Worm (Caenorhabditis elegans): ENCODE data around the gene R08C7.12.
A peak's percentile ranks its signal among the peaks of the same experiment; 100 is the strongest.

R08C7.12 gene

DNA sequence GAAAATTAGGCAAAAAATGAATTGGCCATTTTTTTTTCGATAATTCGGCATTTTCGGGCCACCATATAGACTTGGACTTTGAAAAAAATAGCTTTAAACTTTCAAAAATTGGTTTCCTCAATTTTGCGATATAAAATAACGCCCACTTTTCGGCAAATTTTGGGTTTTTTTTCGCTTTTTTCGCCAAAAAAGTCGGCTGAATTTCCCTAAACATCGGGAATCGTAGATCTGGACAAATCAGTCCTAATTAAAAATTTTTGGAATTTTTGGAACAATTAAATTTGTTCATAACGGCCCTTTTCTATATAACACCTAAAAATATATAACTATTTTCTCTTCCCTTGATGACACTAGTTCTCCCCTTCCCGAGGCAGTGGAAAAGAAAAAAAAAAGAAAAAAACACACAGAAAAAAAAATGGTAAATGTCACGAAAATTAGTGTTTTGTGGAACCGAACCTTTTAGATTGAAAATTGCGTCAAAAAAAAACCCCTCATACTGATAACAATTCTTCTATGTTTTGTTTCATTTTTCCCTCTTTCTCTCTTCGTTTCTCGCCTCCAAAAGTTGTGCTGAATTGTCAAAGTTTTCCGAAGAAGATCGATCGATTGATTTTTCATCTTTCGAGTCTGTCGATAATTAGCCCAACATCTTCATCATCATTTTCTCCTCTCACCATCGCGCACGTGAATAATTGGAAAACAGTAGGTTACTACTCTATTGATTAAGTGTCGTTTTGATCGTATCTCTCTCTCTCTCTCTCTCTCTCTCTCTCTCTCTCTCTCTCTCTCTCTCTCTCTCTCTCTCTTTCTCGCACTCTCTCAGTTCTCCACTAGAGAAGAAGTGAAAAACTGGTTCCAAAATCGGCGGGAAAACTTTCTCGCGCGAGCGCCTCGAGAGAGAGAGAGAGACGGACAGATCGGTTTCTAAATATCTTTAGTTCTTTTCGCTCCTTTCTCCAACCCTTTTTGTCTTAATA lies 48.9 kb upstream of the R08C7.12 start, which contains the start of gene Y24D9A.6 (continued):
- TF ChIP-seq nhr-25 (tag; optimal IDR thresholded peaks at IDR 0.05; ENCODE audit: borderline replicate concordance, insufficient read depth) (peak; percentile 91), dmd-8 (GFP tag; IDR thresholded peaks at IDR 0.05) (0 out of 2 replicates have a peak, but pooled peaks have one; percentile 24), hlh-30 (tag; optimal IDR thresholded peaks at IDR 0.05; ENCODE audit: insufficient read depth) (peak; percentile 77)

DNA sequence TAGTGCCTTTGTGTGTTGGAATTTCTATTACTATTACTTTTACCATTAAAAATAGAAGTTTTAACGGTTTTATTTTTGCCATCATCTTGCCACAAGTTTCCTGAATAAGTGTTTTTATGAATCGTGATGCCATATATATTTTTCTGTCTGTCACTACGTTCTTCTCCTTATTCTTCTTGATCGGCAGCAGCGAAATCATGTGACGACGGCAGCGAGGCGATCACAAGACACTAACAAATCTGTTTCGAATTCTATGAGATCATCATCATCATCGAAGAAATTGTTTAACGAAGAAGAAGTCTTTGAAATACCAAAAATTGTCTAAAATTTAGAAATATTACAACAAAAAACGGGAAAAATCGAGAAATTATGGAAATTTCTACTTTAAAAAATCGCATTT lies 47.1 kb upstream of the R08C7.12 start:
- TF ChIP-seq T20F7.1 (GFP tag; optimal IDR thresholded peaks at IDR 0.05) (peak; percentile 18), lsy-2 (tag; optimal IDR thresholded peaks at IDR 0.05) (peak in 1 of 2 experiments; percentile 52), mdt-29 (GFP tag; IDR thresholded peaks at IDR 0.05) (no peak), egl-27 (tag; optimal IDR thresholded peaks at IDR 0.05) (no peak), lin-29 (GFP tag; IDR thresholded peaks at IDR 0.05) (no peak), cey-2 (tag; optimal IDR thresholded peaks at IDR 0.05; ENCODE audit: borderline replicate concordance, insufficient read depth) (no peak), mes-2 (tag; optimal IDR thresholded peaks at IDR 0.05; ENCODE audit: poor library complexity, severe bottlenecking) (no peak), tag-97 (GFP tag; IDR thresholded peaks at IDR 0.05) (no peak), nhr-25 (tag; optimal IDR thresholded peaks at IDR 0.05; ENCODE audit: borderline replicate concordance, insufficient read depth) (peak; percentile 4), skn-1 (tag; optimal IDR thresholded peaks at IDR 0.05) (no peak), nhr-42 (GFP tag; IDR thresholded peaks at IDR 0.05) (no peak), daf-19 (GFP tag; conservative IDR thresholded peaks at IDR 0.05) (no peak), Y48G9A.11 (GFP tag; IDR thresholded peaks at IDR 0.05) (no peak), saeg-2 (GFP tag; IDR thresholded peaks at IDR 0.05) (no peak), lir-3 (tag; optimal IDR thresholded peaks at IDR 0.05) (no peak), tra-1 (GFP tag; IDR thresholded peaks at IDR 0.05) (no peak), Y105C5A.15 (GFP tag; IDR thresholded peaks at IDR 0.05) (no peak), ztf-11 (tag; optimal IDR thresholded peaks at IDR 0.05) (no peak), daf-16 (GFP tag; optimal IDR thresholded peaks at IDR 0.05) (no peak), daf-16 (tag; optimal IDR thresholded peaks at IDR 0.05) (no peak), dmd-6 (GFP tag; IDR thresholded peaks at IDR 0.05) (no peak), dve-1 (tag; optimal IDR thresholded peaks at IDR 0.05; ENCODE audit: insufficient read depth) (peak; percentile 66), pha-4 (GFP tag; IDR thresholded peaks at IDR 0.05) (no peak), pha-4 (tag; optimal IDR thresholded peaks at IDR 0.05) (no peak), hif-1 (tag; optimal IDR thresholded peaks at IDR 0.05) (peak in 1 of 2 experiments; percentile 3), unc-39 (tag; optimal IDR thresholded peaks at IDR 0.05) (no peak), zfp-2 (tag; optimal IDR thresholded peaks at IDR 0.05) (no peak), nhr-76 (tag; optimal IDR thresholded peaks at IDR 0.05) (no peak), ceh-28 (tag; optimal IDR thresholded peaks at IDR 0.05) (no peak), attf-4 (tag; optimal IDR thresholded peaks at IDR 0.05) (no peak), zfp-3 (GFP tag; conservative IDR thresholded peaks at IDR 0.05) (no peak), mep-1 (tag; optimal IDR thresholded peaks at IDR 0.05) (peak; percentile 66), zag-1 (tag; optimal IDR thresholded peaks at IDR 0.05) (no peak), nhr-28 (tag; optimal IDR thresholded peaks at IDR 0.05) (peak; percentile 60), mdl-1 (tag; optimal IDR thresholded peaks at IDR 0.05) (peak in 1 of 2 experiments; percentile 28), nhr-102 (tag; optimal IDR thresholded peaks at IDR 0.05) (no peak), nhr-6 (tag; optimal IDR thresholded peaks at IDR 0.05) (no peak), daf-8 (GFP tag; IDR thresholded peaks at IDR 0.05) (no peak), daf-12 (tag; optimal IDR thresholded peaks at IDR 0.05) (no peak), lin-39 (tag; optimal IDR thresholded peaks at IDR 0.05) (no peak), spr-1 (tag; optimal IDR thresholded peaks at IDR 0.05) (no peak), hlh-30 (tag; optimal IDR thresholded peaks at IDR 0.05; ENCODE audit: insufficient read depth) (peak; percentile 91), rbr-2 (tag; optimal IDR thresholded peaks at IDR 0.05) (no peak), lin-1 (GFP tag; IDR thresholded peaks at IDR 0.05) (no peak), dpl-1 (GFP tag; optimal IDR thresholded peaks at IDR 0.05) (peak; percentile 20)

Data from whole organism, L4 larva.